Worm (Caenorhabditis elegans) whole organism, L4 larva: ENCODE data around the gene srj-24.
"Not testable (repeated sequence)": the region's sequence is repeated elsewhere in the genome, so short reads cannot be mapped to it uniquely, and the experiment has no call there.

Experiments used
- D1046.2 ChIP-seq: fragments of 200-800 bp; sonication (Bioruptor generic); IDR thresholded peaks from 2 replicates; pipeline ENCODE4 v1.3.6; 2022; ENCODE audit warnings: missing genetic modification characterization, missing compliant biosample characterization
- F26F4.8 ChIP-seq: fragments of 200-800 bp; sonication (Bioruptor generic); conservative IDR thresholded peaks from 2 replicates; pipeline ENCODE4 v1.3.6; 2022; ENCODE audit warnings: missing genetic modification characterization, missing compliant biosample characterization
- F49E8.2 ChIP-seq: sonication (generic microtip); optimal IDR thresholded peaks from 2 replicates; lab custom pipeline; 2016; ENCODE audit warnings: missing compliant biosample characterization, mild to moderate bottlenecking, missing genetic modification characterization, borderline replicate concordance
- T20F7.1 ChIP-seq: fragments of 200-800 bp; sonication (Bioruptor generic); optimal IDR thresholded peaks from 2 replicates; lab custom pipeline; 2018; ENCODE audit warnings: mild to moderate bottlenecking, missing genetic modification characterization, missing compliant biosample characterization
- Y105C5A.15 ChIP-seq: fragments of 200-800 bp; sonication (Bioruptor generic); IDR thresholded peaks from 2 replicates; pipeline ENCODE4 v1.3.6; 2022; ENCODE audit warnings: missing genetic modification characterization, missing compliant biosample characterization
- ZK546.5 ChIP-seq, 2 experiments: sonication (generic microtip); optimal IDR thresholded peaks; 2 replicates each; lab custom pipeline; 2017; ENCODE audit warnings: missing biosample characterization in 2 of 2, missing genetic modification characterization in 2 of 2
- arid-1 ChIP-seq: fragments of 200-800 bp; sonication (Bioruptor generic); conservative IDR thresholded peaks from 2 replicates; pipeline ENCODE4 v1.3.6; 2022; ENCODE audit warnings: missing genetic modification reagents, missing genetic modification characterization, missing compliant biosample characterization
- ceh-28 ChIP-seq: fragments of 150-350 bp; optimal IDR thresholded peaks from 2 replicates; lab custom pipeline; 2014; ENCODE audit warnings: missing biosample characterization, missing genetic modification reagents, missing genetic modification characterization
- ceh-44 ChIP-seq: fragments of 200-800 bp; sonication (Bioruptor generic); IDR thresholded peaks from 2 replicates; pipeline ENCODE4 v1.3.6; 2022; ENCODE audit warnings: missing genetic modification reagents, missing genetic modification characterization, missing compliant biosample characterization
- ctbp-1 ChIP-seq: fragments of 200-800 bp; sonication (Bioruptor generic); IDR thresholded peaks from 2 replicates; pipeline ENCODE4 v1.3.6; 2022; ENCODE audit warnings: missing genetic modification reagents, missing genetic modification characterization, missing compliant biosample characterization
- daf-12 ChIP-seq: fragments of 150-350 bp; optimal IDR thresholded peaks from 2 replicates; lab custom pipeline; 2014; ENCODE audit warnings: missing biosample characterization, missing genetic modification reagents, missing genetic modification characterization
- daf-19 ChIP-seq: fragments of 200-800 bp; sonication (Bioruptor generic); conservative IDR thresholded peaks from 2 replicates; pipeline ENCODE4 v1.3.6; 2022; ENCODE audit warnings: missing genetic modification characterization, missing compliant biosample characterization
- dmd-6 ChIP-seq: fragments of 200-800 bp; sonication (Bioruptor generic); IDR thresholded peaks from 2 replicates; pipeline ENCODE4 v1.3.6; 2022; ENCODE audit warnings: missing genetic modification reagents, missing genetic modification characterization, missing compliant biosample characterization
- dmd-8 ChIP-seq: fragments of 200-800 bp; sonication (Bioruptor generic); IDR thresholded peaks from 2 replicates; pipeline ENCODE4 v1.3.6; 2022; ENCODE audit warnings: missing genetic modification characterization, missing compliant biosample characterization
- dpl-1 ChIP-seq: fragments of 150-350 bp; optimal IDR thresholded peaks from 2 replicates; lab custom pipeline; 2014; ENCODE audit warnings: missing biosample characterization, missing genetic modification reagents, missing genetic modification characterization
- fkh-10 ChIP-seq: fragments of 150-350 bp; optimal IDR thresholded peaks from 2 replicates; lab custom pipeline; 2014; ENCODE audit warnings: missing biosample characterization, missing genetic modification reagents, missing genetic modification characterization
- fos-1 ChIP-seq: fragments of 150-350 bp; optimal IDR thresholded peaks from 2 replicates; lab custom pipeline; 2014; ENCODE audit warnings: missing biosample characterization, missing genetic modification characterization
- gei-8 ChIP-seq: fragments of 200-800 bp; sonication (Bioruptor generic); optimal IDR thresholded peaks from 2 replicates; lab custom pipeline; 2018; ENCODE audit warnings: mild to moderate bottlenecking, missing genetic modification characterization, missing compliant biosample characterization
- hmg-1.1 ChIP-seq: fragments of 200-800 bp; sonication (Bioruptor generic); IDR thresholded peaks from 2 replicates; pipeline ENCODE4 v1.3.6; 2022; ENCODE audit warnings: missing genetic modification reagents, missing genetic modification characterization, missing compliant biosample characterization
- lim-7 ChIP-seq: fragments of 200-800 bp; sonication (Bioruptor generic); IDR thresholded peaks from 2 replicates; pipeline ENCODE4 v1.3.6; 2022; ENCODE audit warnings: missing genetic modification characterization, missing compliant biosample characterization
- lin-1 ChIP-seq: fragments of 200-800 bp; sonication (Bioruptor generic); IDR thresholded peaks from 2 replicates; pipeline ENCODE4 v1.3.6; 2022; ENCODE audit warnings: missing genetic modification reagents, missing genetic modification characterization, missing compliant biosample characterization
- lin-13 ChIP-seq: fragments of 150-350 bp; optimal IDR thresholded peaks from 2 replicates; lab custom pipeline; 2014; ENCODE audit warnings: missing biosample characterization, missing genetic modification reagents, missing genetic modification characterization
- lir-3 ChIP-seq: sonication (generic microtip); optimal IDR thresholded peaks from 2 replicates; lab custom pipeline; 2016; ENCODE audit warnings: mild to moderate bottlenecking, missing genetic modification characterization, missing compliant biosample characterization
- mdl-1 ChIP-seq, 2 experiments: fragments of 150-350 bp in 1 of 2; sonication (generic microtip) in 1 of 2; optimal IDR thresholded peaks; 2 replicates each; lab custom pipeline; 2014 to 2017; ENCODE audit warnings: missing biosample characterization in 2 of 2, missing genetic modification characterization in 2 of 2
- mep-1 ChIP-seq: fragments of 150-350 bp; sonication (generic microtip); optimal IDR thresholded peaks from 3 replicates; lab custom pipeline; 2014; ENCODE audit warnings: missing biosample characterization, missing genetic modification characterization
- mes-2 ChIP-seq: sonication (generic microtip); optimal IDR thresholded peaks from 2 replicates; lab custom pipeline; 2016; ENCODE audit warnings: missing genotype, mild to moderate bottlenecking, missing genetic modification characterization, missing compliant biosample characterization; ENCODE audit not compliant: poor library complexity, severe bottlenecking
- mxl-3 ChIP-seq: fragments of 200-800 bp; sonication (Bioruptor generic); optimal IDR thresholded peaks from 2 replicates; lab custom pipeline; 2018; ENCODE audit warnings: mild to moderate bottlenecking, missing genetic modification characterization, missing compliant biosample characterization
- nhr-10 ChIP-seq: fragments of 150-350 bp; optimal IDR thresholded peaks from 2 replicates; lab custom pipeline; 2014; ENCODE audit warnings: missing biosample characterization, missing genetic modification characterization
- nhr-28 ChIP-seq: fragments of 150-350 bp; optimal IDR thresholded peaks from 2 replicates; lab custom pipeline; 2014; ENCODE audit warnings: missing biosample characterization, missing genetic modification characterization
- nhr-41 ChIP-seq: fragments of 200-800 bp; sonication (Bioruptor generic); IDR thresholded peaks from 2 replicates; pipeline ENCODE4 v1.3.6; 2022; ENCODE audit warnings: missing genetic modification reagents, missing genetic modification characterization, missing compliant biosample characterization
- nhr-77 ChIP-seq: fragments of 150-350 bp; optimal IDR thresholded peaks from 2 replicates; lab custom pipeline; 2014; ENCODE audit warnings: missing biosample characterization, missing genetic modification characterization
- pha-4 ChIP-seq, 2 experiments: fragments of 150-350 bp in 1 of 2; fragments of 200-800 bp in 1 of 2; sonication (Bioruptor generic) in 1 of 2; IDR thresholded peaks in 1 of 2; optimal IDR thresholded peaks in 1 of 2; 2 replicates each; pipeline versions ENCODE4 v1.3.6 to Lab custom; 2014 to 2022; ENCODE audit warnings: missing genetic modification characterization in 2 of 2, missing genetic modification reagents in 2 of 2, missing biosample characterization in 1 of 2, missing compliant biosample characterization in 1 of 2
- php-3 ChIP-seq: fragments of 200-800 bp; sonication (Bioruptor generic); IDR thresholded peaks from 2 replicates; pipeline ENCODE4 v1.3.6; 2022; ENCODE audit warnings: missing genetic modification reagents, missing genetic modification characterization, missing compliant biosample characterization
- pqm-1 ChIP-seq: sonication (generic microtip); optimal IDR thresholded peaks from 2 replicates; lab custom pipeline; 2017; ENCODE audit warnings: missing biosample characterization, missing genetic modification characterization
- sdz-12 ChIP-seq: fragments of 200-800 bp; sonication (Bioruptor generic); optimal IDR thresholded peaks from 2 replicates; lab custom pipeline; 2018; ENCODE audit warnings: mild to moderate bottlenecking, missing genetic modification characterization, missing compliant biosample characterization
- set-16 ChIP-seq: fragments of 200-800 bp; sonication (Bioruptor generic); IDR thresholded peaks from 2 replicates; pipeline ENCODE4 v1.3.6; 2022; ENCODE audit warnings: missing genetic modification reagents, missing genetic modification characterization, missing compliant biosample characterization
- skn-1 ChIP-seq: fragments of 150-350 bp; optimal IDR thresholded peaks from 2 replicates; lab custom pipeline; 2014; ENCODE audit warnings: missing biosample characterization, missing genetic modification characterization
- spr-3 ChIP-seq: fragments of 200-800 bp; sonication (Bioruptor generic); optimal IDR thresholded peaks from 2 replicates; lab custom pipeline; 2018; ENCODE audit warnings: mild to moderate bottlenecking, missing genetic modification characterization, missing compliant biosample characterization
- tra-1 ChIP-seq: fragments of 200-800 bp; sonication (Bioruptor generic); IDR thresholded peaks from 2 replicates; pipeline ENCODE4 v1.3.6; 2022; ENCODE audit warnings: missing genetic modification reagents, missing genetic modification characterization, missing compliant biosample characterization
- vab-7 ChIP-seq: fragments of 200-800 bp; sonication (Bioruptor generic); IDR thresholded peaks from 2 replicates; pipeline ENCODE4 v1.3.6; 2022; ENCODE audit warnings: missing genetic modification reagents, missing genetic modification characterization, missing compliant biosample characterization
- zfp-3 ChIP-seq: fragments of 200-800 bp; sonication (Bioruptor generic); conservative IDR thresholded peaks from 2 replicates; pipeline ENCODE4 v1.3.6; 2022; ENCODE audit warnings: missing genetic modification reagents, missing genetic modification characterization, missing compliant biosample characterization
- zip-11 ChIP-seq: fragments of 200-800 bp; sonication (Bioruptor generic); IDR thresholded peaks from 2 replicates; pipeline ENCODE4 v1.3.6; 2022; ENCODE audit warnings: missing genetic modification characterization, missing compliant biosample characterization
- zip-2 ChIP-seq: fragments of 150-350 bp; optimal IDR thresholded peaks from 2 replicates; lab custom pipeline; 2014; ENCODE audit warnings: missing biosample characterization, missing genetic modification characterization
- ztf-7 ChIP-seq: fragments of 150-350 bp; optimal IDR thresholded peaks from 2 replicates; lab custom pipeline; 2014; ENCODE audit warnings: missing biosample characterization, missing genetic modification characterization

The srj-24 gene

DNA sequence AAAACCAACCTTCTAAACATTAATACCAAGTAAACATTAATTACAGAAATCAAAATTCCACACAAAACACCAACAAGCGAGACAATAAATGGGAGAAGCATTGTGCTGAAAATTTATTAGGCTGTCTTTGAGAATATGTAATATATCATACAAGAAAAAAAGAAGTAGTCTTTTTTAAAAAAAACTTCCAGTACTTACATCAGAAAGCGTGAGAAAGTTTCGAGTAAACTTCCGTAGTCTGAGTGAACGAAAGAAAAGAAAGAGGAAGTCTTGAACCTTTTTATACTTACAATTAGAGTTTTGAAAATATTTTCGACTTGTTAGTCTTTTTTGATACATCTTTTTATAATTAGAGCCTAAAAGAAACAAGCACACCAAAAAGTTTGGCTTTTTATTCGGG, 18.9 kb downstream of the srj-24 start, which contains the start of gene srbc-40:
TSS of gene srbc-40 (minus strand) at position 101 of the 400 bp plus-strand sequence.
- TF ChIP-seq F49E8.2 (tag; lab: Kevin White, UChicago), result no peak
- TF ChIP-seq nhr-77, result no peak
- no peak for TF ChIP-seq ceh-44 (GFP tag; lab: Robert Waterston, UW)
- no peak for TF ChIP-seq spr-3 (GFP tag; lab: Kevin White, UChicago)
- TF ChIP-seq mep-1 (tag; lab: Kevin White, UChicago), result no peak
- TF ChIP-seq daf-19 (GFP tag; lab: Robert Waterston, UW), result no peak
- TF ChIP-seq zip-11 (GFP tag; lab: Robert Waterston, UW), result no peak

DNA sequence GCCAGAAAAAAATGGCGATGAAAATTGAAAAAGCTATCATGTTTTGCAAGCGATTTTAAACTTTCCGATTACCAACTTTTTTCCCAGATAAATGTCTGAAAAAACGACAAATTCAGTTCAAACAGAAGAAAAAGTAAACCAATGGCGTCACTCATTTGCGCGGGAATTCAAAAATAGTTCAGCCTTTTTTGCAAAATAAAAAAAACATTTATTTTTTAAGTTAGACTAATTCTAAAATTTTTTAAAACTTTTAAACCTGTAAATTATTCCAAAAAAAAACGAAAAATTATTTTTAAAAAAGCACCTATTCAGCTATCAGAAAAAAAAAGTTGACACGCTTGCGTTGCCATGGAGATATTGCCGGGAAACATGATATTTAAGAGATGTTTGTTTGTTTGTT, 25.8 kb downstream of the srj-24 start, which contains the start of gene cyp-33C11:
TSS of gene cyp-33C11 (minus strand) at position 101 of the 400 bp plus-strand sequence.
- TF ChIP-seq T20F7.1 (no peak), vab-7 (GFP tag; lab: Robert Waterston, UW) (no peak)
- TF ChIP-seq, all 104 proteins: peak for 0

DNA sequence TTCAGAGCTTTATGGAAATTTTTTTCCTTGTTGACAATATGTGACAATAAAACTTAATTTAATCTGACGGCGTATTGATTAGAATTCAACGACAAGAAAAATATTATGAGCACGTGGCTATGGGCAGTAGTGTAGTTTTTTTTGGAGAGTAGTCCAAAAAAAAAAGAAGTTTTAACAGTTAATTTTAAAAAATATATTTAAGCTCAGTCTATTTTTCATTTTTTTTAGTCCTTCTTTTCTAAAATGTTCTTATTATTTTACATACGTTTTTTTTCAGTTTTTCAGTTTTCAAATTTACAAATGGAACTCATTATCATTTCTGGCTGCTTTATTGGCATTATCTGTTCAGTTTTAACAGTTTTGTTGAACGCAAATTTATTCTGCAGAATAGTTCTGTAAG, 29.9 kb downstream of the srj-24 start, which contains the start of gene srbc-39:
TSS of gene srbc-39 (plus strand) at position 301 of the 400 bp plus-strand sequence.
- TF ChIP-seq fos-1 (tag; lab: Kevin White, UChicago), result no peak
- TF ChIP-seq gei-8 (GFP tag; lab: Kevin White, UChicago), result no peak
- no peak for TF ChIP-seq zfp-3 (GFP tag; lab: Robert Waterston, UW)
- no peak for TF ChIP-seq sdz-12
- TF ChIP-seq lin-13, result no peak
- TF ChIP-seq ZK546.5 (tag; optimal IDR thresholded peaks at IDR 0.05; lab: Kevin White, UChicago), result no peak
- no peak for TF ChIP-seq daf-12 (tag; lab: Kevin White, UChicago)
- TF ChIP-seq ceh-28 (tag; lab: Kevin White, UChicago), result no peak
- no peak for TF ChIP-seq lim-7 (GFP tag; lab: Robert Waterston, UW)
- TF ChIP-seq mdl-1 (tag; optimal IDR thresholded peaks at IDR 0.05; lab: Kevin White, UChicago), result no peak
- TF ChIP-seq skn-1, result no peak
- no peak for TF ChIP-seq nhr-10
- TF ChIP-seq Y105C5A.15 (GFP tag; lab: Robert Waterston, UW), result no peak
- TF ChIP-seq zip-2 (tag; lab: Kevin White, UChicago), result no peak
- TF ChIP-seq ztf-7 (tag; lab: Kevin White, UChicago), result no peak
- no peak for TF ChIP-seq nhr-28 (tag; lab: Kevin White, UChicago)
- TF ChIP-seq mes-2 (tag; lab: Kevin White, UChicago), result no peak
- no peak for TF ChIP-seq pha-4 (GFP tag; IDR thresholded peaks at IDR 0.05; lab: Robert Waterston, UW)
- no peak for TF ChIP-seq pha-4 (tag; optimal IDR thresholded peaks at IDR 0.05; lab: Kevin White, UChicago)

DNA sequence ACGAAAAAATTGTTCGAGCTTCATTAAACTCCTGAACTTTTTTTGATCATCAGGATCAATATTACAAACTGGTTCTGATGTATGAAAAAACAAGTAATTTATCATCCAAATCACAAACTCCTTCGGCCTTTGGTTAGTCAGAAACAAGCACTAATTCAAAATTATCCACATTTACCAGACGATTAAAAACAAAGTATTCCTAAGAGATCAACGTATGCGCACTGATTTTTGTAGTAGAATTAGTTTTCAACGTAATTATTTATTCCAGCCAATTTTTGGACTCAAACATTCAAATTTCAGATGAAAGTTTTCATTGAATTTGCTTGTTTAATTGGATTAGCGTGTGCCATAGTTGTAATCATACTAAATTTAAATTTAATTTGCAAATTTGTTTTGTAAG, 31.8 kb downstream of the srj-24 start, which contains the start of gene srbc-38:
TSS of gene srbc-38 (plus strand) at position 301 of the 400 bp plus-strand sequence.
- TF ChIP-seq lir-3, result no peak
- no peak for TF ChIP-seq fkh-10 (GFP tag; lab: Kevin White, UChicago)
- no peak for TF ChIP-seq vab-7 (GFP tag; lab: Robert Waterston, UW)
- TF ChIP-seq mxl-3 (GFP tag; lab: Kevin White, UChicago), result no peak
- no peak for TF ChIP-seq pqm-1 (tag; lab: Kevin White, UChicago)
- no peak for TF ChIP-seq zfp-3 (GFP tag; lab: Robert Waterston, UW)
- no peak for TF ChIP-seq set-16 (GFP tag; lab: Robert Waterston, UW)
- TF ChIP-seq dpl-1 (GFP tag; lab: Kevin White, UChicago), result no peak

DNA sequence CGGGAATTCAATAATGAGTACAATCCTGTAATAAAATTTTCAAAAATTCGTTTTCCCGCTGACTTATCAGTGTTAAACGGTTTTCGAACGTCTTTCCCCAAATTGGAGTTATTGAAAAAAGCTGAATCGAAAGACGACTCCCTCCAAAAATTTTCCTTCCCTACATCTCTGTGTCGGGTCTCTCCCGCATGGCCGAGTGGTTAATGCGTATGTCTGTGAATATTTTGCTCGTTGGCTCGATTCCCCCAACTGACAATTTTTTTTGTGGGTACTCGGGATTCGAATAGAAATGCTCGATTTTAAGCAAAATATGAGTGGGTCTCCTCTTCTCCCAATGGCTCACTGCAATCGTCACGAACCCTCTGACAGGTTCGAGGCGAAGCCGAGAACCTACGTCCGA, 32.2 kb downstream of the srj-24 start:
- TF ChIP-seq D1046.2 (GFP tag; lab: Robert Waterston, UW) (0 out of 2 replicates have a peak, but pooled peaks have one; percentile 65), lin-1 (GFP tag; lab: Robert Waterston, UW) (peak; percentile 51; the same call in 1 of the 2 replicates), nhr-41 (GFP tag; lab: Robert Waterston, UW) (peak; percentile 11; the same call in 1 of the 2 replicates), arid-1 (GFP tag; lab: Robert Waterston, UW) (peak; percentile 68), tra-1 (GFP tag; lab: Robert Waterston, UW) (peak; percentile 59; the same call in 1 of the 2 replicates), hmg-1.1 (peak; percentile 66), php-3 (GFP tag; lab: Robert Waterston, UW) (peak; percentile 57; the same call in 1 of the 2 replicates), F26F4.8 (peak; percentile 71; the same call in 1 of the 2 replicates), dmd-8 (peak; percentile 88), vab-7 (GFP tag; lab: Robert Waterston, UW) (peak; percentile 73), ctbp-1 (GFP tag; lab: Robert Waterston, UW) (peak; percentile 48; the same call in 1 of the 2 replicates), dmd-6 (GFP tag; lab: Robert Waterston, UW) (peak; percentile 51), pha-4 (GFP tag; IDR thresholded peaks at IDR 0.05; lab: Robert Waterston, UW) (peak; percentile 51; the same call in 1 of the 2 replicates)
- not testable (repeated sequence) for TF ChIP-seq pha-4 (tag; optimal IDR thresholded peaks at IDR 0.05; lab: Kevin White, UChicago)
